Fruit fly (Drosophila melanogaster) whole organism, embryonic: ENCODE data around the gene CG14234.

ENCODE experiments used
- Bdp1 ChIP-seq: fragments of 200-800 bp; sonication (Bioruptor generic); optimal IDR thresholded peaks from 3 replicates; lab custom pipeline; 2016; ENCODE audit warnings: missing biosample characterization, missing genetic modification characterization
- BtbVII ChIP-seq: fragments of 200-800 bp; sonication (Bioruptor generic); optimal IDR thresholded peaks from 3 replicates; lab custom pipeline; 2017; ENCODE audit warnings: missing biosample characterization, mild to moderate bottlenecking, missing genetic modification characterization
- CG10147 ChIP-seq: fragments of 200-800 bp; sonication (Bioruptor generic); optimal IDR thresholded peaks from 2 replicates; lab custom pipeline; 2019; ENCODE audit warnings: missing biosample characterization, mild to moderate bottlenecking, missing genetic modification characterization, moderate library complexity
- CG1024 ChIP-seq: fragments of 200-800 bp; sonication (Bioruptor generic); IDR thresholded peaks from 2 replicates; pipeline ENCODE4 v1.3.6; 2022; ENCODE audit warnings: missing biosample characterization, missing genetic modification characterization
- CG10366 ChIP-seq: fragments of 200-800 bp; sonication (Bioruptor generic); IDR thresholded peaks from 2 replicates; pipeline ENCODE4 v1.3.6; 2022; ENCODE audit warnings: missing biosample characterization, missing genetic modification characterization
- CG11247 ChIP-seq: fragments of 200-800 bp; sonication (Bioruptor generic); IDR thresholded peaks from 2 replicates; pipeline ENCODE4 v1.3.6; 2022; ENCODE audit warnings: missing biosample characterization, missing genetic modification characterization
- CG12155 ChIP-seq: fragments of 200-800 bp; sonication (Bioruptor generic); optimal IDR thresholded peaks from 3 replicates; lab custom pipeline; 2016; ENCODE audit warnings: missing biosample characterization, missing genetic modification characterization
- CG13123 ChIP-seq: fragments of 200-800 bp; sonication (Bioruptor generic); optimal IDR thresholded peaks from 2 replicates; lab custom pipeline; 2016; ENCODE audit warnings: missing biosample characterization, missing genetic modification characterization
- CG13424 ChIP-seq: fragments of 200-800 bp; sonication (Bioruptor generic); optimal IDR thresholded peaks from 2 replicates; lab custom pipeline; 2019; ENCODE audit warnings: missing biosample characterization, mild to moderate bottlenecking, missing genetic modification characterization, moderate library complexity
- CG13624 ChIP-seq: fragments of 200-800 bp; sonication (Bioruptor generic); optimal IDR thresholded peaks from 2 replicates; lab custom pipeline; 2016; ENCODE audit warnings: missing biosample characterization, missing genetic modification characterization
- CG16815 ChIP-seq: fragments of 200-800 bp; sonication (Bioruptor generic); optimal IDR thresholded peaks from 3 replicates; lab custom pipeline; 2017; ENCODE audit warnings: missing biosample characterization, mild to moderate bottlenecking, missing genetic modification characterization
- CG16863 ChIP-seq: fragments of 200-800 bp; sonication (Bioruptor generic); optimal IDR thresholded peaks from 3 replicates; lab custom pipeline; 2016; ENCODE audit warnings: missing biosample characterization, missing genetic modification characterization
- CG17612 ChIP-seq: fragments of 200-800 bp; sonication (Bioruptor generic); IDR thresholded peaks from 2 replicates; pipeline ENCODE4 v1.3.6; 2022; ENCODE audit warnings: missing biosample characterization, missing genetic modification characterization
- CG18011 ChIP-seq: fragments of 200-800 bp; sonication (Bioruptor generic); optimal IDR thresholded peaks from 2 replicates; lab custom pipeline; 2017; ENCODE audit warnings: missing biosample characterization, missing genetic modification characterization, mild to moderate bottlenecking, moderate library complexity, missing genotype
- CG18599 ChIP-seq: fragments of 200-800 bp; sonication (Bioruptor generic); optimal IDR thresholded peaks from 3 replicates; lab custom pipeline; 2017; ENCODE audit warnings: missing biosample characterization, missing genetic modification characterization, mild to moderate bottlenecking, moderate library complexity, missing genetic modification reagents
- CG3065 ChIP-seq: fragments of 200-800 bp; sonication (Bioruptor generic); optimal IDR thresholded peaks from 2 replicates; lab custom pipeline; 2016; ENCODE audit warnings: missing biosample characterization, missing genetic modification characterization
- CG32772 ChIP-seq: fragments of 200-800 bp; sonication (Bioruptor generic); IDR thresholded peaks from 2 replicates; pipeline ENCODE4 v1.3.6; 2022; ENCODE audit warnings: missing biosample characterization, missing genetic modification characterization
- CG6272 ChIP-seq: fragments of 200-800 bp; sonication (Bioruptor generic); IDR thresholded peaks from 2 replicates; pipeline ENCODE4 v1.3.6; 2022; ENCODE audit warnings: missing biosample characterization, missing genetic modification characterization
- CG7839 ChIP-seq: fragments of 200-800 bp; sonication (Bioruptor generic); optimal IDR thresholded peaks from 3 replicates; lab custom pipeline; 2018; ENCODE audit warnings: missing biosample characterization, mild to moderate bottlenecking, missing genetic modification characterization, moderate library complexity
- CG8290 ChIP-seq, 3 experiments: fragments of 200-800 bp; sonication (Bioruptor generic); optimal IDR thresholded peaks; 2 replicates each; lab custom pipeline; 2016 to 2019; ENCODE audit warnings: missing biosample characterization in 3 of 3, missing genetic modification characterization in 3 of 3, mild to moderate bottlenecking in 2 of 3, moderate library complexity in 1 of 3
- CG8388 ChIP-seq: fragments of 200-800 bp; sonication (Bioruptor generic); optimal IDR thresholded peaks from 2 replicates; lab custom pipeline; 2019; ENCODE audit warnings: missing biosample characterization, mild to moderate bottlenecking, missing genetic modification characterization, moderate library complexity
- CG9876 ChIP-seq: fragments of 200-800 bp; sonication (Bioruptor generic); optimal IDR thresholded peaks from 2 replicates; lab custom pipeline; 2016; ENCODE audit warnings: missing biosample characterization, missing genetic modification characterization
- CHES-1-like ChIP-seq: fragments of 200-800 bp; sonication (Bioruptor generic); optimal IDR thresholded peaks from 2 replicates; lab custom pipeline; 2016; ENCODE audit warnings: missing biosample characterization, missing genetic modification characterization
- Dip3 ChIP-seq: fragments of 200-800 bp; sonication (Bioruptor generic); optimal IDR thresholded peaks from 3 replicates; lab custom pipeline; 2016; ENCODE audit warnings: missing biosample characterization, missing genetic modification characterization
- Doc2 ChIP-seq: fragments of 200-800 bp; sonication (Bioruptor generic); IDR thresholded peaks from 2 replicates; pipeline ENCODE4 v1.3.6; 2022; ENCODE audit warnings: missing biosample characterization, missing genetic modification characterization
- E2f2 ChIP-seq: fragments of 200-800 bp; sonication (Bioruptor generic); IDR thresholded peaks from 2 replicates; pipeline ENCODE4 v1.3.6; 2022; ENCODE audit warnings: missing biosample characterization, missing genetic modification characterization
- Ets65A ChIP-seq: fragments of 200-800 bp; sonication (Bioruptor generic); peaks from one replicate; lab custom pipeline; 2016; ENCODE audit warnings: missing biosample characterization, missing genetic modification characterization
- HHEX ChIP-seq: fragments of 200-800 bp; sonication (Bioruptor generic); optimal IDR thresholded peaks from 3 replicates; lab custom pipeline; 2017; ENCODE audit warnings: missing biosample characterization, mild to moderate bottlenecking, missing genetic modification characterization, missing genetic modification reagents
- NK7.1 ChIP-seq: fragments of 200-800 bp; sonication (Bioruptor generic); optimal IDR thresholded peaks from 3 replicates; lab custom pipeline; 2016; ENCODE audit warnings: missing biosample characterization, missing genetic modification characterization
- Neu2 ChIP-seq: fragments of 200-800 bp; sonication (Bioruptor generic); optimal IDR thresholded peaks from 3 replicates; lab custom pipeline; 2016; ENCODE audit warnings: missing biosample characterization, missing genetic modification characterization, borderline replicate concordance
- Optix ChIP-seq: fragments of 200-800 bp; sonication (Bioruptor generic); IDR thresholded peaks from 3 replicates; pipeline ENCODE4 v1.3.6; 2022; ENCODE audit warnings: missing biosample characterization, missing genetic modification characterization
- PHDP ChIP-seq: fragments of 200-800 bp; sonication (Bioruptor generic); optimal IDR thresholded peaks from 3 replicates; lab custom pipeline; 2018; ENCODE audit warnings: missing biosample characterization, mild to moderate bottlenecking, missing genetic modification characterization, moderate library complexity
- Six4 ChIP-seq: fragments of 200-800 bp; sonication (Bioruptor generic); optimal IDR thresholded peaks from 2 replicates; lab custom pipeline; 2016; ENCODE audit warnings: missing biosample characterization, missing genetic modification characterization
- bsh ChIP-seq, 2 experiments: fragments of 200-800 bp; sonication (Bioruptor generic); optimal IDR thresholded peaks; 2 replicates each; lab custom pipeline; 2017 to 2018; ENCODE audit warnings: mild to moderate bottlenecking in 2 of 2, missing biosample characterization in 2 of 2, missing genetic modification characterization in 2 of 2, moderate library complexity in 1 of 2
- crol ChIP-seq: fragments of 200-800 bp; sonication (Bioruptor generic); IDR thresholded peaks from 2 replicates; pipeline ENCODE4 v1.3.6; 2022; ENCODE audit warnings: missing biosample characterization, missing genetic modification characterization
- da ChIP-seq: fragments of 200-800 bp; sonication (Bioruptor generic); optimal IDR thresholded peaks from 2 replicates; lab custom pipeline; 2016; ENCODE audit warnings: missing biosample characterization, missing genetic modification characterization
- dan ChIP-seq: fragments of 200-800 bp; sonication (Bioruptor generic); IDR thresholded peaks from 2 replicates; pipeline ENCODE4 v1.3.6; 2022; ENCODE audit warnings: missing biosample characterization, missing genetic modification characterization
- disco-r ChIP-seq: fragments of 200-800 bp; sonication (Bioruptor generic); optimal IDR thresholded peaks from 2 replicates; lab custom pipeline; 2016; ENCODE audit warnings: missing biosample characterization, missing genetic modification characterization
- fd64A ChIP-seq: fragments of 200-800 bp; sonication (Bioruptor generic); optimal IDR thresholded peaks from 3 replicates; lab custom pipeline; 2018; ENCODE audit warnings: missing biosample characterization, mild to moderate bottlenecking, missing genetic modification characterization
- gcm2 ChIP-seq: fragments of 200-800 bp; sonication (Bioruptor generic); optimal IDR thresholded peaks from 2 replicates; lab custom pipeline; 2016; ENCODE audit warnings: missing biosample characterization, missing genetic modification characterization
- gfzf ChIP-seq: fragments of 200-800 bp; sonication (Bioruptor generic); optimal IDR thresholded peaks from 2 replicates; lab custom pipeline; 2016; ENCODE audit warnings: missing biosample characterization, mild to moderate bottlenecking, missing genetic modification characterization, moderate library complexity
- inv ChIP-seq: fragments of 200-800 bp; sonication (Bioruptor generic); IDR thresholded peaks from 2 replicates; pipeline ENCODE4 v1.3.6; 2022; ENCODE audit warnings: missing biosample characterization, missing genetic modification characterization; ENCODE audit not compliant: partially characterized antibody
- kni ChIP-seq: fragments of 200-800 bp; sonication (Bioruptor generic); optimal IDR thresholded peaks from 3 replicates; lab custom pipeline; 2017; ENCODE audit warnings: mild to moderate bottlenecking, missing biosample characterization, missing genetic modification reagents, missing genetic modification characterization
- lilli ChIP-seq: fragments of 200-800 bp; sonication (Bioruptor generic); optimal IDR thresholded peaks from 3 replicates; lab custom pipeline; 2016; ENCODE audit warnings: missing biosample characterization, missing genetic modification characterization
- nom ChIP-seq: fragments of 200-800 bp; sonication (Bioruptor generic); optimal IDR thresholded peaks from 2 replicates; lab custom pipeline; 2017; ENCODE audit warnings: missing biosample characterization, missing genetic modification characterization, mild to moderate bottlenecking, moderate library complexity, missing genetic modification reagents
- oc ChIP-seq: fragments of 200-800 bp; sonication (Bioruptor generic); optimal IDR thresholded peaks from 2 replicates; lab custom pipeline; 2018; ENCODE audit warnings: missing biosample characterization, mild to moderate bottlenecking, missing genetic modification characterization, moderate library complexity
- otp ChIP-seq: fragments of 200-800 bp; sonication (Bioruptor generic); IDR thresholded peaks from 3 replicates; pipeline ENCODE4, ENCODE4 v1.3.6; 2022; ENCODE audit warnings: missing biosample characterization, missing genetic modification characterization
- sr ChIP-seq: fragments of 200-800 bp; sonication (Bioruptor generic); IDR thresholded peaks from 3 replicates; pipeline ENCODE4 v1.3.6; 2022; ENCODE audit warnings: missing biosample characterization, missing genetic modification characterization
- stwl ChIP-seq: fragments of 200-800 bp; sonication (Bioruptor generic); optimal IDR thresholded peaks from 3 replicates; lab custom pipeline; 2018; ENCODE audit warnings: missing biosample characterization, mild to moderate bottlenecking, missing genetic modification characterization, moderate library complexity
- sug ChIP-seq: fragments of 200-800 bp; optimal IDR thresholded peaks from 2 replicates; lab custom pipeline; 2019; ENCODE audit warnings: missing biosample characterization, mild to moderate bottlenecking, missing genetic modification characterization, moderate library complexity
- trh ChIP-seq: fragments of 200-800 bp; sonication (Bioruptor generic); optimal IDR thresholded peaks from 2 replicates; lab custom pipeline; 2016; ENCODE audit warnings: missing biosample characterization, missing genetic modification characterization

CG14234 gene

dm6 chrX:19704083-19704482 lies 31.3 kb upstream of the CG14234 start, which contains the start of the genes CG14230 and CG14232 (continued):
- TF ChIP-seq Neu2 (GFP tag; lab: Kevin White, UChicago) (no peak), CG12155 (no peak), CG16863 (GFP tag; lab: Kevin White, UChicago) (no peak), CG8388 (GFP tag; lab: Kevin White, UChicago) (no peak), CG8290 (GFP tag; optimal IDR thresholded peaks at IDR 0.05; lab: Kevin White, UChicago) (peak; percentile 1), CG8290 (tag; optimal IDR thresholded peaks at IDR 0.05; lab: Kevin White, UChicago) (no peak), CG10366 (no peak), CHES-1-like (GFP tag; lab: Kevin White, UChicago) (peak; percentile 62), fd64A (no peak), CG1024 (GFP tag; lab: Robert Waterston, UW) (no peak), kni (no peak), bsh (GFP tag; optimal IDR thresholded peaks at IDR 0.05; lab: Kevin White, UChicago) (no peak), Optix (GFP tag; lab: Robert Waterston, UW) (no peak), NK7.1 (no peak), CG10147 (GFP tag; lab: Kevin White, UChicago) (no peak), CG9876 (GFP tag; lab: Kevin White, UChicago) (no peak), inv (GFP tag; lab: Robert Waterston, UW) (no peak), Dip3 (GFP tag; lab: Kevin White, UChicago) (no peak), gcm2 (no peak), disco-r (no peak), CG13424 (tag; lab: Kevin White, UChicago) (no peak), da (GFP tag; lab: Kevin White, UChicago) (no peak), crol (no peak), BtbVII (no peak), nom (GFP tag; lab: Kevin White, UChicago) (no peak), CG18011 (GFP tag; lab: Kevin White, UChicago) (no peak), otp (no peak), trh (no peak), sr (GFP tag; lab: Robert Waterston, UW) (no peak), sug (tag; lab: Kevin White, UChicago) (peak; percentile 19), CG3065 (no peak), Doc2 (GFP tag; lab: Robert Waterston, UW) (no peak), PHDP (peak; percentile 5), HHEX (GFP tag; lab: Kevin White, UChicago) (no peak), CG16815 (GFP tag; lab: Kevin White, UChicago) (no peak), dan (GFP tag; lab: Robert Waterston, UW) (no peak), Bdp1 (GFP tag; lab: Kevin White, UChicago) (no peak), stwl (peak; percentile 89), CG18599 (GFP tag; lab: Kevin White, UChicago) (no peak), CG13624 (GFP tag; lab: Kevin White, UChicago) (no peak), CG6272 (GFP tag; lab: Robert Waterston, UW) (no peak), Six4 (GFP tag; lab: Kevin White, UChicago) (no peak), CG7839 (tag; lab: Kevin White, UChicago) (no peak), gfzf (GFP tag; lab: Kevin White, UChicago) (peak; percentile 87), CG13123 (GFP tag; lab: Kevin White, UChicago) (no peak), E2f2 (GFP tag; lab: Robert Waterston, UW) (peak; percentile 51), CG11247 (GFP tag; lab: Robert Waterston, UW) (no peak), Ets65A (GFP tag; lab: Kevin White, UChicago) (peak; percentile 90), CG17612 (GFP tag; lab: Robert Waterston, UW) (no peak), CG32772 (GFP tag; lab: Robert Waterston, UW) (no peak), oc (tag; lab: Kevin White, UChicago) (no peak), lilli (GFP tag; lab: Kevin White, UChicago) (no peak)
